Fruit fly (Drosophila melanogaster): ENCODE data around the gene CG10026.

CG10026 gene

DNA sequence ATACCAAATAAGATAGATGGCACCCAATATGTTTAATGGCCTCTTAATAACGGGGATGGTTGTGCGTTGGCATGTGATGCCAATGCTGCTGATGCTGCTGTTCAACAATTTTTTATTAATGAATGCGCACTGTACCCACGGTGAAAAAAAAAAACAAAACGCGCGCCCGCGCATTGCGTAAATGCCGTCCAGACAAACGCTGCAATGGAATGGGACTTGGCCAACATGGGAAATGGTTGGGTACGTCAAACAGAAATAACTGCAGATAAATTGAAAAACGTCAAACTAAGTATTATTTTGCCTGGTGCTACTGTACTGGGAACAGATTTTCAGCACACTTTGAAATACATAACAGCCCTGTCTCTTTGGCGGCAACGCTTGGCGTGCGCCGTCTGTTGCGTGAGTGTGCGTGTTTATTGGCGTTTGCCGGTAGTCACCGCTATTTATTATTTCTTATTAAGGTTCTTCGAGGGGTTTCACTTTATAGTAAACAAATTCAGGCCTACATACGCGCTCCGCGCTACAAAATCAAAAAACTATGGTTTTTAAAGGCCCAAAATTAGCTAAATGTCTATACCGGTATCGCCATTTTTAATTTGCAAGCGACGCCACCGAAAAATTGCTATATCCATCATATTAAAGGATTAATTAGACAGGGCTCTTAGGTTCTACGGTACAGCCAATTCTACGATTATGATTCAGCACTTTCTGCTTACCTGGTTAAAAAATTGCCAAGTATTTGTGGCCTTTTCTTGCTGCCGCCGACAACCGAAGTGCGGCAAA lies 1.3 kb upstream of the CG10026 start (continued):
- TF ChIP-seq E2f1 (GFP tag; IDR thresholded peaks at IDR 0.05) (0 out of 2 replicates have a peak, but pooled peaks have one; percentile 33), jing (GFP tag; optimal IDR thresholded peaks at IDR 0.05) (no peak), ase (GFP tag; IDR thresholded peaks at IDR 0.05) (no peak), CG2712 (tag; optimal IDR thresholded peaks at IDR 0.05) (no peak), jumu (GFP tag; optimal IDR thresholded peaks at IDR 0.05) (peak; percentile 35), lola (GFP tag; optimal IDR thresholded peaks at IDR 0.05) (no peak), sens-2 (GFP tag; IDR thresholded peaks at IDR 0.05) (no peak), CG11695 (GFP tag; IDR thresholded peaks at IDR 0.05) (no peak), tio (GFP tag; optimal IDR thresholded peaks at IDR 0.05) (no peak), pnt (GFP tag; optimal IDR thresholded peaks at IDR 0.05) (no peak), her (GFP tag; optimal IDR thresholded peaks at IDR 0.05) (peak; percentile 0), CG2202 (tag; optimal IDR thresholded peaks at IDR 0.05) (no peak), CG1024 (GFP tag; IDR thresholded peaks at IDR 0.05) (0 out of 2 replicates have a peak, but pooled peaks have one; percentile 2), amos (GFP tag; IDR thresholded peaks at IDR 0.05; ENCODE audit: partially characterized antibody) (peak; percentile 7; the same call in 1 of the 2 replicates), mam (GFP tag; optimal IDR thresholded peaks at IDR 0.05) (peak; percentile 36), Opbp (GFP tag; IDR thresholded peaks at IDR 0.05; ENCODE audit: partially characterized antibody) (no peak; the same call in 1 of the 3 replicates), CG7745 (tag; optimal IDR thresholded peaks at IDR 0.05) (no peak), Nf-YC (tag; optimal IDR thresholded peaks at IDR 0.05) (no peak), gce (GFP tag; IDR thresholded peaks at IDR 0.05) (no peak), CG10431 (GFP tag; optimal IDR thresholded peaks at IDR 0.05) (no peak), CG4854 (GFP tag; optimal IDR thresholded peaks at IDR 0.05) (no peak), repo (GFP tag; optimal IDR thresholded peaks at IDR 0.05) (no peak), Rx (GFP tag; IDR thresholded peaks at IDR 0.05) (no peak; the same call in 1 of the 2 replicates), chif (GFP tag; optimal IDR thresholded peaks at IDR 0.05) (peak in 1 of 2 experiments; percentile 10), CG18599 (GFP tag; optimal IDR thresholded peaks at IDR 0.05) (peak; percentile 32), Ptx1 (GFP tag; IDR thresholded peaks at IDR 0.05) (peak; percentile 42; the same call in 1 of the 2 replicates), CHES-1-like (GFP tag; optimal IDR thresholded peaks at IDR 0.05) (peak; percentile 16), CG17912 (GFP tag; optimal IDR thresholded peaks at IDR 0.05) (no peak), eve (GFP tag; optimal IDR thresholded peaks at IDR 0.05) (no peak), Hr51 (GFP tag; optimal IDR thresholded peaks at IDR 0.05) (peak in 1 of 2 experiments; percentile 20), ems (GFP tag; optimal IDR thresholded peaks at IDR 0.05) (peak; percentile 1), insv (GFP tag; optimal IDR thresholded peaks at IDR 0.05) (no peak), CG2199 (GFP tag; IDR thresholded peaks at IDR 0.05) (no peak), CG6654 (GFP tag; optimal IDR thresholded peaks at IDR 0.05) (no peak), row (GFP tag; IDR thresholded peaks at IDR 0.05) (peak; percentile 73), ash1 (GFP tag; optimal IDR thresholded peaks at IDR 0.05) (no peak), Dip2 (GFP tag; IDR thresholded peaks at IDR 0.05) (no peak), Neu2 (GFP tag; optimal IDR thresholded peaks at IDR 0.05; ENCODE audit: borderline replicate concordance) (no peak), Pdp1 (GFP tag; optimal IDR thresholded peaks at IDR 0.05) (peak; percentile 22 to 51), cad (GFP tag; optimal IDR thresholded peaks at IDR 0.05) (no peak), chn (GFP tag; optimal IDR thresholded peaks at IDR 0.05) (peak; percentile 39), dimm (GFP tag; IDR thresholded peaks at IDR 0.05) (no peak), lov (optimal IDR thresholded peaks at IDR 0.05) (no peak), lov (GFP tag; IDR thresholded peaks at IDR 0.05) (no peak), disco-r (GFP tag; optimal IDR thresholded peaks at IDR 0.05) (no peak), CG7839 (tag; optimal IDR thresholded peaks at IDR 0.05) (peak; percentile 32), stwl (tag; optimal IDR thresholded peaks at IDR 0.05) (no peak), Dp (GFP tag; optimal IDR thresholded peaks at IDR 0.05) (peak; percentile 57), CG13775 (GFP tag; optimal IDR thresholded peaks at IDR 0.05) (no peak)
